Worm (Caenorhabditis elegans): ENCODE measurements around the gene his-2.
A peak's percentile ranks its signal among the peaks of the same experiment; 100 is the strongest.

The his-2 gene

DNA sequence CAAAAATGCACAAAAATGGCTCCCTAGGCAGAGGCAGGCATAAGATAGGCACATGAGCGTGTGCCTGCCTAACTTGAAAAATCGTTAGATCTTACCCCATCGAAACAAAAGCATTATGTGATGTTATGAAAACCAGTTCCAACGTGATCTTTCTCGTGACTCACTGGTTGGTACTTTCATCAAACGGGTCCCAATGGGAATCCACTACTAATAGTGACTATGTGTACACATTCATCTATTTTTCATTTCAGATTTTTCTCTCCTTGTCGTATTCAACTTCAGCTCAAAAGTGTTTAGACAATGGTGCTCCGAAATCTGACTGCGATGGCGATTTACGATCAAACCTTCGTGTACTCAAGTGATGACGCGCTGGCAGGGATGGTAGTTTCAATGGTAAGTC is 24.4 kb downstream of the his-2 start, which contains the start of gene srx-43:
Gene srx-43 (plus strand): TSS at position 301 of the 400 bp plus-strand sequence.
- TF ChIP-seq sox-4 (tag; optimal IDR thresholded peaks at IDR 0.05) (no peak), efl-1 (optimal IDR thresholded peaks at IDR 0.05) (no peak), efl-1 (GFP tag; optimal IDR thresholded peaks at IDR 0.05 in 1 of 2) (no peak), mef-2 (tag; optimal IDR thresholded peaks at IDR 0.05) (no peak), lin-35 (GFP tag; optimal IDR thresholded peaks at IDR 0.05) (no peak), nhr-12 (tag; optimal IDR thresholded peaks at IDR 0.05) (no peak)

DNA sequence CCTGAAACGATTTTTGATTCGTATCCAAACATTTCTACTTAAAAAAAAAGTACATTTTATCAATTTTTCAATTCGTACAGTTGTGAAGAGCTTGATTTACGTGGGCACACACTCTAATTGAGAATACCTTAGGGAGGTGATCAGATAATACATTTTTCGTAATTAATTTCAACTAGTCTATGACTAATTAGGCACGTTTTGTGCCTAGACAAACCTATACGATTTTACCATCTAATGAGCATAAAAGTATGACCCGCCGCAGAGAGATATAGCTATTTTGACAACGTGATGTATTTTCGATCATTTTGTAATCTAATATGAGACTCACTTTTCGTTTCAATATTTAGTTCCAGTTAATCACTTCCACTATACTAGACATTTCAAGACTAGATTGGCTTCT is 25.1 kb downstream of the his-2 start:
- TF ChIP-seq nhr-85 (tag) (no peak), ceh-8 (GFP tag; optimal IDR thresholded peaks at IDR 0.05) (peak; percentile 66), C34B4.2 (tag; optimal IDR thresholded peaks at IDR 0.05) (no peak), nhr-28 (tag; optimal IDR thresholded peaks at IDR 0.05) (no peak), lin-13 (GFP tag; optimal IDR thresholded peaks at IDR 0.05) (no peak)

DNA sequence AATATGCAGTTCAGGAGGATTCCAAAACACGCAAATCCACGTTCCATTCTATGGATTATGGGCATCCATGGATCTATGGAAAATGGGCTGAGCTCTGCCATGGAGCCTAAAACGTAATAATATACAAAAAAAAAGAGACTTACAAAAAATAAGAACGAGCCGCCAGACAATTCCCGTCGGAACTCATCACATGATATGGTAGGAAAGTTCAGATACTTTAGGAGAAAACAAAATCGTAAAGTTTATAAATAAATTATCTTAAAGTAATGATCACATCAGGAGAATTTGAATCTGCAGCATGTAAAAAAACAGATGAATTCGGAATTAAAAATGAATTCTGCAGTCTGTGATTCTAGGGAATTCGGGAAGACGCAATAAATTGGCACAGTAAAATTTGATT is 26.4 kb downstream of the his-2 start, which contains the start of gene str-232:
Gene str-232 (minus strand): TSS at position 101 of the 400 bp plus-strand sequence.
- TF ChIP-seq fkh-4 (tag; optimal IDR thresholded peaks at IDR 0.05; ENCODE audit: borderline replicate concordance), result no peak
- TF ChIP-seq sptf-1 (tag; optimal IDR thresholded peaks at IDR 0.05), result no peak
- no peak for TF ChIP-seq zip-4 (GFP tag; optimal IDR thresholded peaks at IDR 0.05)
- TF ChIP-seq pqm-1 (tag; optimal IDR thresholded peaks at IDR 0.05), result no peak
- no peak for TF ChIP-seq ets-5 (GFP tag; IDR thresholded peaks at IDR 0.05)
- TF ChIP-seq mdl-1 (tag; optimal IDR thresholded peaks at IDR 0.05), result no peak
- TF ChIP-seq elt-3 (tag; optimal IDR thresholded peaks at IDR 0.05), result no peak
- TF ChIP-seq ceh-82 (tag; optimal IDR thresholded peaks at IDR 0.05), result no peak
- TF ChIP-seq dsc-1 (tag; optimal IDR thresholded peaks at IDR 0.05), result no peak
- TF ChIP-seq ceh-88 (GFP tag; IDR thresholded peaks at IDR 0.05), result no peak
- no peak for TF ChIP-seq skn-1 (tag; optimal IDR thresholded peaks at IDR 0.05)
- no peak for TF ChIP-seq C16A3.4 (tag; optimal IDR thresholded peaks at IDR 0.05)
- no peak for TF ChIP-seq nhr-20 (tag; optimal IDR thresholded peaks at IDR 0.05)
- no peak for TF ChIP-seq zag-1 (tag; optimal IDR thresholded peaks at IDR 0.05)
- TF ChIP-seq swsn-7 (tag; optimal IDR thresholded peaks at IDR 0.05), result no peak
- no peak for TF ChIP-seq unc-130 (tag; optimal IDR thresholded peaks at IDR 0.05)

DNA sequence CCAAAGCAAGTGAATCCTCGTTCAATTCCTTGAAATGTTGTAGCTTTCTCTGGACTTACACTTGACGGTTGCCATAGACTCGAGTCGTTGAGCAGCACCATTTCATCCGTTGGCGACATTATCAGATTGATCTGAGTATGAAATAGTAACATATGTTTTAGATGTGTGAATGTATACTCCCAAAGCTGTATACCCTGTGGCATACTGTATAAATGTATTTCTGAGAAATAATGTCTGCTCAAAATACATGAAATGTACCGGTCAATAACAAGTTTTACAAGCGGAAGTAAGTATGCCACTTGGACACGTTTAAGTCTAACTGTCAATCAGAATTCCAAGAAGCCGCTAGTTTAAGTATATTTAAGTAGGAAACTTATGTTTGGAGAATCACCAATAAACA is 32.5 kb downstream of the his-2 start, which contains the start of gene str-233:
Gene str-233 (minus strand): TSS at position 101 of the 400 bp plus-strand sequence.
- TF ChIP-seq unc-130 (tag; optimal IDR thresholded peaks at IDR 0.05) (no peak), alr-1 (tag; optimal IDR thresholded peaks at IDR 0.05; ENCODE audit: borderline replicate concordance) (no peak), nhr-28 (tag; optimal IDR thresholded peaks at IDR 0.05) (no peak), C04F5.9 (tag; optimal IDR thresholded peaks at IDR 0.05) (no peak), pax-3 (tag; optimal IDR thresholded peaks at IDR 0.05) (no peak), skn-1 (tag; optimal IDR thresholded peaks at IDR 0.05) (no peak), grh-1 (GFP tag; IDR thresholded peaks at IDR 0.05) (no peak), ceh-8 (GFP tag; optimal IDR thresholded peaks at IDR 0.05) (no peak), ztf-11 (tag; optimal IDR thresholded peaks at IDR 0.05) (no peak), nhr-12 (tag; optimal IDR thresholded peaks at IDR 0.05) (no peak), C34B4.2 (tag; optimal IDR thresholded peaks at IDR 0.05) (no peak), xbp-1 (tag; optimal IDR thresholded peaks at IDR 0.05) (no peak), mep-1 (tag; optimal IDR thresholded peaks at IDR 0.05) (no peak), egl-27 (tag; optimal IDR thresholded peaks at IDR 0.05) (no peak), lsy-2 (tag; optimal IDR thresholded peaks at IDR 0.05) (no peak), ceh-90 (tag; optimal IDR thresholded peaks at IDR 0.05) (no peak), zip-4 (GFP tag; optimal IDR thresholded peaks at IDR 0.05) (no peak), fkh-8 (tag; optimal IDR thresholded peaks at IDR 0.05) (no peak)
